Fruit fly (Drosophila melanogaster) whole organism, embryonic: ENCODE data around the gene Atg13.

Source experiments
- Awh ChIP-seq: fragments of 200-800 bp; sonication (Bioruptor generic); IDR thresholded peaks from 2 replicates; pipeline ENCODE4, ENCODE4 v1.3.6; 2022; ENCODE audit warnings: missing biosample characterization, missing genetic modification characterization
- B-H2 ChIP-seq: fragments of 200-800 bp; sonication (Bioruptor generic); optimal IDR thresholded peaks from 2 replicates; lab custom pipeline; 2018; ENCODE audit warnings: missing biosample characterization, mild to moderate bottlenecking, missing genetic modification characterization
- Bgb ChIP-seq: fragments of 200-800 bp; sonication (Bioruptor generic); IDR thresholded peaks from 2 replicates; pipeline ENCODE4 v1.3.6; 2022; ENCODE audit warnings: missing biosample characterization, missing genetic modification characterization; ENCODE audit not compliant: partially characterized antibody
- CG10209 ChIP-seq: fragments of 200-800 bp; sonication (Bioruptor generic); optimal IDR thresholded peaks from 3 replicates; lab custom pipeline; 2017; ENCODE audit warnings: missing biosample characterization, mild to moderate bottlenecking, missing genetic modification characterization, missing genetic modification reagents
- CG1024 ChIP-seq: fragments of 200-800 bp; sonication (Bioruptor generic); IDR thresholded peaks from 2 replicates; pipeline ENCODE4 v1.3.6; 2022; ENCODE audit warnings: missing biosample characterization, missing genetic modification characterization
- CG12071 ChIP-seq: fragments of 200-800 bp; sonication (Bioruptor generic); optimal IDR thresholded peaks from 3 replicates; lab custom pipeline; 2018; ENCODE audit warnings: missing biosample characterization, mild to moderate bottlenecking, missing genetic modification characterization
- CG12219 ChIP-seq: fragments of 200-800 bp; sonication (Bioruptor generic); optimal IDR thresholded peaks from 3 replicates; lab custom pipeline; 2018; ENCODE audit warnings: missing biosample characterization, mild to moderate bottlenecking, missing genetic modification characterization
- CG12659 ChIP-seq: fragments of 200-800 bp; sonication (Bioruptor generic); optimal IDR thresholded peaks from 3 replicates; lab custom pipeline; 2017; ENCODE audit warnings: mild to moderate bottlenecking, missing biosample characterization, missing genetic modification reagents, missing genetic modification characterization
- CG13287 ChIP-seq: fragments of 200-800 bp; sonication (Bioruptor generic); IDR thresholded peaks from 2 replicates; pipeline ENCODE4 v1.3.6; 2022; ENCODE audit warnings: missing biosample characterization, missing genetic modification characterization; ENCODE audit not compliant: partially characterized antibody
- CG13775 ChIP-seq: fragments of 200-800 bp; sonication (Bioruptor generic); optimal IDR thresholded peaks from 3 replicates; lab custom pipeline; 2017; ENCODE audit warnings: missing biosample characterization, mild to moderate bottlenecking, missing genetic modification characterization
- CG14965 ChIP-seq: fragments of 200-800 bp; sonication (Bioruptor generic); optimal IDR thresholded peaks from 2 replicates; lab custom pipeline; 2016; ENCODE audit warnings: missing biosample characterization, missing genetic modification characterization, borderline replicate concordance
- CG18011 ChIP-seq: fragments of 200-800 bp; sonication (Bioruptor generic); optimal IDR thresholded peaks from 2 replicates; lab custom pipeline; 2017; ENCODE audit warnings: missing biosample characterization, missing genetic modification characterization, mild to moderate bottlenecking, moderate library complexity, missing genotype
- CG18262 ChIP-seq: fragments of 200-800 bp; optimal IDR thresholded peaks from 3 replicates; lab custom pipeline; 2019; ENCODE audit warnings: missing biosample characterization, mild to moderate bottlenecking, missing genetic modification characterization, moderate library complexity
- CG18476 ChIP-seq: fragments of 200-800 bp; sonication (Bioruptor generic); optimal IDR thresholded peaks from 2 replicates; lab custom pipeline; 2016; ENCODE audit warnings: missing biosample characterization, mild to moderate bottlenecking, missing genetic modification characterization
- CG31365 ChIP-seq: fragments of 200-800 bp; sonication (Bioruptor generic); optimal IDR thresholded peaks from 2 replicates; lab custom pipeline; 2018; ENCODE audit warnings: missing biosample characterization, mild to moderate bottlenecking, missing genetic modification characterization
- CG32772 ChIP-seq: fragments of 200-800 bp; sonication (Bioruptor generic); IDR thresholded peaks from 2 replicates; pipeline ENCODE4 v1.3.6; 2022; ENCODE audit warnings: missing biosample characterization, missing genetic modification characterization
- CG3995 ChIP-seq: fragments of 200-800 bp; sonication (Bioruptor generic); optimal IDR thresholded peaks from 3 replicates; lab custom pipeline; 2016; ENCODE audit warnings: missing biosample characterization, missing genetic modification characterization
- CG7839 ChIP-seq: fragments of 200-800 bp; sonication (Bioruptor generic); optimal IDR thresholded peaks from 3 replicates; lab custom pipeline; 2018; ENCODE audit warnings: missing biosample characterization, mild to moderate bottlenecking, missing genetic modification characterization, moderate library complexity
- CG8944 ChIP-seq: fragments of 200-800 bp; sonication (Bioruptor generic); optimal IDR thresholded peaks from 3 replicates; lab custom pipeline; 2016; ENCODE audit warnings: missing biosample characterization, missing genetic modification characterization
- CG9437 ChIP-seq: fragments of 200-800 bp; sonication (Bioruptor generic); optimal IDR thresholded peaks from 2 replicates; lab custom pipeline; 2018; ENCODE audit warnings: missing biosample characterization, mild to moderate bottlenecking, missing genetic modification characterization
- D ChIP-seq, 2 experiments: fragments of 200-800 bp in 1 of 2; fragments of >200 bp in 1 of 2; sonication (Bioruptor generic) in 1 of 2; optimal IDR thresholded peaks; 2 replicates in 1 of 2; 3 replicates in 1 of 2; lab custom pipeline; 2017; ENCODE audit warnings: mild to moderate bottlenecking in 1 of 2, missing biosample characterization in 1 of 2, missing genetic modification characterization in 1 of 2, missing genetic modification reagents in 1 of 2
- Drgx ChIP-seq: fragments of 200-800 bp; sonication (Bioruptor generic); IDR thresholded peaks from 2 replicates; pipeline ENCODE4 v1.3.6; 2022; ENCODE audit warnings: missing biosample characterization, missing genetic modification characterization
- E2f2 ChIP-seq: fragments of 200-800 bp; sonication (Bioruptor generic); IDR thresholded peaks from 2 replicates; pipeline ENCODE4 v1.3.6; 2022; ENCODE audit warnings: missing biosample characterization, missing genetic modification characterization
- GATAe ChIP-seq: fragments of 200-800 bp; sonication (Bioruptor generic); conservative IDR thresholded peaks from 2 replicates; pipeline ENCODE4 v1.3.6; 2022; ENCODE audit warnings: missing biosample characterization, missing genetic modification characterization
- HHEX ChIP-seq: fragments of 200-800 bp; sonication (Bioruptor generic); optimal IDR thresholded peaks from 3 replicates; lab custom pipeline; 2017; ENCODE audit warnings: missing biosample characterization, mild to moderate bottlenecking, missing genetic modification characterization, missing genetic modification reagents
- HLHmδ ChIP-seq: fragments of 200-800 bp; sonication (Bioruptor generic); optimal IDR thresholded peaks from 2 replicates; lab custom pipeline; 2018; ENCODE audit warnings: missing biosample characterization, mild to moderate bottlenecking, missing genetic modification characterization, moderate library complexity
- Hr3 ChIP-seq: fragments of 200-800 bp; sonication (Bioruptor generic); optimal IDR thresholded peaks from 3 replicates; lab custom pipeline; 2016; ENCODE audit warnings: missing biosample characterization, missing genetic modification characterization
- MBD-R2 ChIP-seq: fragments of 200-800 bp; sonication (Bioruptor generic); IDR thresholded peaks from 2 replicates; pipeline ENCODE4 v1.3.6; 2022; ENCODE audit warnings: missing biosample characterization, missing genetic modification characterization
- Nf-YC ChIP-seq: fragments of 200-800 bp; optimal IDR thresholded peaks from 3 replicates; lab custom pipeline; 2019; ENCODE audit warnings: missing biosample characterization, mild to moderate bottlenecking, missing genetic modification characterization, moderate library complexity
- Opbp ChIP-seq: fragments of 200-800 bp; sonication (Bioruptor generic); IDR thresholded peaks from 3 replicates; pipeline ENCODE4 v1.3.6; 2022; ENCODE audit warnings: missing biosample characterization, missing genetic modification characterization; ENCODE audit not compliant: partially characterized antibody
- Optix ChIP-seq: fragments of 200-800 bp; sonication (Bioruptor generic); IDR thresholded peaks from 3 replicates; pipeline ENCODE4 v1.3.6; 2022; ENCODE audit warnings: missing biosample characterization, missing genetic modification characterization
- Ptx1 ChIP-seq: fragments of 200-800 bp; sonication (Bioruptor generic); IDR thresholded peaks from 2 replicates; pipeline ENCODE4 v1.3.6; 2022; ENCODE audit warnings: missing biosample characterization, missing genetic modification characterization
- crp ChIP-seq, 2 experiments: fragments of 200-800 bp; sonication (Bioruptor generic); optimal IDR thresholded peaks; 2 replicates in 1 of 2; 3 replicates in 1 of 2; lab custom pipeline; 2017; ENCODE audit warnings: missing biosample characterization in 2 of 2, missing genetic modification characterization in 2 of 2, mild to moderate bottlenecking in 1 of 2, moderate library complexity in 1 of 2
- disco-r ChIP-seq: fragments of 200-800 bp; sonication (Bioruptor generic); optimal IDR thresholded peaks from 2 replicates; lab custom pipeline; 2016; ENCODE audit warnings: missing biosample characterization, missing genetic modification characterization
- ems ChIP-seq: fragments of 200-800 bp; sonication (Bioruptor generic); optimal IDR thresholded peaks from 3 replicates; lab custom pipeline; 2016; ENCODE audit warnings: missing biosample characterization, missing genetic modification characterization
- fd102C ChIP-seq: fragments of 200-800 bp; sonication (Bioruptor generic); optimal IDR thresholded peaks from 2 replicates; lab custom pipeline; 2018; ENCODE audit warnings: missing biosample characterization, mild to moderate bottlenecking, missing genetic modification characterization, moderate library complexity
- lola ChIP-seq, 3 experiments: fragments of >200 bp in 2 of 3; fragments of 200-800 bp in 1 of 3; sonication (Bioruptor generic) in 1 of 3; optimal IDR thresholded peaks; 2 replicates each; lab custom pipeline; 2017 to 2019; ENCODE audit warnings: missing biosample characterization in 3 of 3, missing genetic modification characterization in 3 of 3, mild to moderate bottlenecking in 1 of 3, moderate library complexity in 1 of 3
- luna ChIP-seq: fragments of 200-800 bp; sonication (Bioruptor generic); optimal IDR thresholded peaks from 2 replicates; lab custom pipeline; 2016; ENCODE audit warnings: missing biosample characterization, missing genetic modification characterization
- nmo ChIP-seq: fragments of 200-800 bp; sonication (Bioruptor generic); optimal IDR thresholded peaks from 2 replicates; lab custom pipeline; 2018; ENCODE audit warnings: missing biosample characterization, mild to moderate bottlenecking, missing genetic modification characterization, moderate library complexity
- pita ChIP-seq: fragments of 200-800 bp; sonication (Bioruptor generic); optimal IDR thresholded peaks from 2 replicates; lab custom pipeline; 2017; ENCODE audit warnings: missing biosample characterization, mild to moderate bottlenecking, missing genetic modification characterization
- pum ChIP-seq: fragments of 200-800 bp; sonication (Bioruptor generic); optimal IDR thresholded peaks from 2 replicates; lab custom pipeline; 2016; ENCODE audit warnings: missing biosample characterization, missing genetic modification characterization
- sug ChIP-seq: fragments of 200-800 bp; optimal IDR thresholded peaks from 2 replicates; lab custom pipeline; 2019; ENCODE audit warnings: missing biosample characterization, mild to moderate bottlenecking, missing genetic modification characterization, moderate library complexity
- tap ChIP-seq: fragments of 200-800 bp; optimal IDR thresholded peaks from 3 replicates; lab custom pipeline; 2019; ENCODE audit warnings: missing biosample characterization, mild to moderate bottlenecking, missing genetic modification characterization, moderate library complexity
- tgo ChIP-seq: fragments of 200-800 bp; sonication (Bioruptor generic); IDR thresholded peaks from 3 replicates; pipeline ENCODE4 v1.3.6; 2022; ENCODE audit warnings: missing biosample characterization, missing genetic modification characterization
- tll ChIP-seq, 2 experiments: fragments of 200-800 bp in 1 of 2; fragments of >200 bp in 1 of 2; sonication (Bioruptor generic) in 1 of 2; optimal IDR thresholded peaks; 2 replicates each; lab custom pipeline; 2017 to 2019; ENCODE audit warnings: missing biosample characterization in 2 of 2, missing genetic modification characterization in 2 of 2, mild to moderate bottlenecking in 1 of 2, moderate library complexity in 1 of 2
- unc-4 ChIP-seq: fragments of 200-800 bp; sonication (Bioruptor generic); IDR thresholded peaks from 2 replicates; pipeline ENCODE4 v1.3.6; 2022; ENCODE audit warnings: missing biosample characterization, missing genetic modification characterization; ENCODE audit not compliant: partially characterized antibody
- z ChIP-seq: fragments of 200-800 bp; sonication (Bioruptor generic); IDR thresholded peaks from 3 replicates; pipeline ENCODE4 v1.3.6; 2022; ENCODE audit warnings: missing biosample characterization, missing genetic modification characterization

Atg13 gene

DNA sequence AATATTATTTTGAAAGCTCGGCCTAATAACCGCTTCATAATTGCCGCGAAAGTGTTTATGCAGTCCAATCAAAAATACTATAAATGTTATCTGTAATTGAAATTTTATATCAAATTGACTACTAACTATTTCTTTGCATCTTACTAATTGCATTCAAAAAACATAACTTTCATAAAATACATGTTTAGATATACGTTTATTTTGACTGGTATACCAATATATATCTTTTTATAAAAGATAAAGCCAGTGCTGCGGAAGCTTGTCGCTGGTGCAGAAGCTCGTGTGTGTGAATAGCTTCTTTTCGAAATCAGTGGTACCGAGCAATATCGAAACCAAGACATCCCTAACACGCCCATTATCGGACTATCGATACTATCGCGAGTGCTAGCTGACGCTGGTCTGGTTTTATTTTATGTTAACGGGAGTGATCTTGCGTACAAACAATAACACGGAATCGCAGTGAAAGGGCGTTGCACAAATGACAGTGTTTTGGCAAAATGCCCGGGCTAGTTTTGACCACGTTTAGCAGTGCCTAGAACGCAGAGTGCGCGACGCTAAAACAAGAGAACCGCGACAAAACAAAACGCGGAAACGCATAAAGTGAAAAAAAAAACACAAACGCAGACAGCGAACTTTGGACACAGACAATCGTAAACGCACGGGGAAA, at the start of gene Atg13 (continued):
- TF ChIP-seq CG8944 (no peak), CG12659 (GFP tag; lab: Kevin White, UChicago) (peak; percentile 58), MBD-R2 (peak; percentile 27; the same call in 1 of the 2 replicates), lola (GFP tag; optimal IDR thresholded peaks at IDR 0.05; lab: Kevin White, UChicago) (peak in 1 of 3 experiments; percentile 34), CG14965 (GFP tag; lab: Kevin White, UChicago) (no peak), CG12071 (GFP tag; lab: Kevin White, UChicago) (no peak), HLHmδ (GFP tag; lab: Kevin White, UChicago) (peak; percentile 45), disco-r (GFP tag; lab: Kevin White, UChicago) (no peak), sug (tag; lab: Kevin White, UChicago) (peak; percentile 59), Nf-YC (tag; lab: Kevin White, UChicago) (peak; percentile 62), CG13775 (GFP tag; lab: Kevin White, UChicago) (peak; percentile 50), Opbp (GFP tag; lab: Robert Waterston, UW) (peak; percentile 85), CG1024 (peak; percentile 55; the same call in 1 of the 2 replicates), E2f2 (GFP tag; lab: Robert Waterston, UW) (no peak; the same call in 1 of the 2 replicates), B-H2 (GFP tag; lab: Kevin White, UChicago) (peak; percentile 25), CG10209 (GFP tag; lab: Kevin White, UChicago) (peak; percentile 8), Hr3 (peak; percentile 35), HHEX (GFP tag; lab: Kevin White, UChicago) (no peak), Bgb (GFP tag; lab: Robert Waterston, UW) (peak; percentile 81), crp (GFP tag; optimal IDR thresholded peaks at IDR 0.05; lab: Kevin White, UChicago) (peak in 1 of 2 experiments; percentile 26), luna (no peak), unc-4 (peak; percentile 69), CG9437 (peak; percentile 96), CG18476 (GFP tag; lab: Kevin White, UChicago) (no peak), CG3995 (GFP tag; lab: Kevin White, UChicago) (no peak), z (GFP tag; lab: Robert Waterston, UW) (no peak), nmo (peak; percentile 70), CG18262 (peak; percentile 30), D (optimal IDR thresholded peaks at IDR 0.05; lab: Kevin White, UChicago) (no peak), D (GFP tag; optimal IDR thresholded peaks at IDR 0.05; lab: Kevin White, UChicago) (no peak), CG7839 (tag; lab: Kevin White, UChicago) (no peak), Ptx1 (GFP tag; lab: Robert Waterston, UW) (peak; percentile 34; the same call in 1 of the 2 replicates), pita (GFP tag; lab: Kevin White, UChicago) (no peak), GATAe (no peak), fd102C (GFP tag; lab: Kevin White, UChicago) (no peak), CG32772 (no peak), CG31365 (tag; lab: Kevin White, UChicago) (no peak), Optix (no peak), Awh (GFP tag; lab: Robert Waterston, UW) (no peak), ems (GFP tag; lab: Kevin White, UChicago) (no peak), tgo (GFP tag; lab: Robert Waterston, UW) (no peak; the same call in 2 of the 3 replicates), Drgx (peak; percentile 75; the same call in 1 of the 2 replicates), tll (GFP tag; optimal IDR thresholded peaks at IDR 0.05; lab: Kevin White, UChicago) (peak in 1 of 2 experiments; percentile 93), tap (no peak), CG12219 (GFP tag; lab: Kevin White, UChicago) (no peak), CG13287 (GFP tag; lab: Robert Waterston, UW) (peak; percentile 72), pum (no peak), CG18011 (no peak)
